Worm (Caenorhabditis elegans) whole organism, mixed stage, embryonic: ENCODE data around the gene rab-3.

Source experiments
- blmp-1 ChIP-seq: fragments of 150-350 bp; optimal IDR thresholded peaks from 2 replicates; lab custom pipeline; 2014; ENCODE audit warnings: missing biosample characterization, missing genetic modification characterization
- elt-1 ChIP-seq: sonication (generic microtip); optimal IDR thresholded peaks from 2 replicates; lab custom pipeline; 2017; ENCODE audit warnings: missing genetic modification characterization, mild to moderate bottlenecking, missing compliant biosample characterization, antibody characterized with exemption, moderate library complexity, borderline replicate concordance; ENCODE audit not compliant: insufficient read depth
- elt-3 ChIP-seq: fragments of 150-350 bp; optimal IDR thresholded peaks from 2 replicates; lab custom pipeline; 2014; ENCODE audit warnings: missing biosample characterization, missing genetic modification characterization
- mab-5 ChIP-seq: fragments of 150-350 bp; optimal IDR thresholded peaks from 2 replicates; lab custom pipeline; 2014; ENCODE audit warnings: missing biosample characterization, missing genetic modification characterization
- mep-1 ChIP-seq: fragments of 150-350 bp; optimal IDR thresholded peaks from 2 replicates; lab custom pipeline; 2017; ENCODE audit warnings: missing biosample characterization, missing genetic modification reagents, missing genetic modification characterization, inconsistent platforms
- nhr-12 ChIP-seq: fragments of 150-350 bp; optimal IDR thresholded peaks from 2 replicates; lab custom pipeline; 2014; ENCODE audit warnings: missing biosample characterization, missing genetic modification characterization
- nhr-76 ChIP-seq: sonication (generic microtip); optimal IDR thresholded peaks from 2 replicates; lab custom pipeline; 2017; ENCODE audit warnings: missing biosample characterization, missing genetic modification characterization
- pha-4 ChIP-seq: fragments of 150-350 bp; optimal IDR thresholded peaks from 2 replicates; lab custom pipeline; 2018; ENCODE audit warnings: missing biosample characterization, missing genetic modification reagents, missing genetic modification characterization
- snpc-4 ChIP-seq: fragments of 150-350 bp; optimal IDR thresholded peaks from 2 replicates; lab custom pipeline; 2014; ENCODE audit warnings: missing biosample characterization, missing genetic modification characterization
- unc-39 ChIP-seq: fragments of 150-350 bp; optimal IDR thresholded peaks from 2 replicates; lab custom pipeline; 2014; ENCODE audit warnings: missing biosample characterization, missing genetic modification characterization

- TF ChIP-seq elt-3 (no peak), nhr-76 (tag; lab: Kevin White, UChicago) (no peak), nhr-12 (no peak), unc-39 (tag; lab: Kevin White, UChicago) (no peak), pha-4 (tag; lab: Kevin White, UChicago) (no peak), snpc-4 (no peak), blmp-1 (tag; lab: Kevin White, UChicago) (no peak), mep-1 (tag; lab: Kevin White, UChicago) (no peak), mab-5 (tag; lab: Kevin White, UChicago) (no peak), elt-1 (tag; lab: Kevin White, UChicago) (no peak)
Observed at ce11 chrII:5696218-5696617, 31.4 kb downstream of the rab-3 start.
